Fruit fly (Drosophila melanogaster) whole organism, prepupa: ENCODE results near the gene Fst.

Source experiments
- CG10631 ChIP-seq: fragments of 200-800 bp; sonication (Bioruptor generic); optimal IDR thresholded peaks from 2 replicates; lab custom pipeline; 2016; ENCODE audit warnings: missing biosample characterization, missing genetic modification characterization
- CG10669 ChIP-seq: fragments of 200-800 bp; sonication (Bioruptor generic); optimal IDR thresholded peaks from 3 replicates; lab custom pipeline; 2018; ENCODE audit warnings: missing biosample characterization, mild to moderate bottlenecking, missing genetic modification characterization, moderate library complexity
- CG11294 ChIP-seq: fragments of 200-800 bp; sonication (Bioruptor generic); IDR thresholded peaks from 2 replicates; pipeline ENCODE4 v1.3.6; 2022; ENCODE audit warnings: missing biosample characterization, missing genetic modification characterization
- CG11762 ChIP-seq: fragments of 200-800 bp; sonication (Bioruptor generic); optimal IDR thresholded peaks from 3 replicates; lab custom pipeline; 2016; ENCODE audit warnings: missing biosample characterization, missing genetic modification characterization; ENCODE audit not compliant: insufficient read depth
- CG15336 ChIP-seq: fragments of 200-800 bp; sonication (Bioruptor generic); IDR thresholded peaks from 2 replicates; pipeline ENCODE4 v1.3.6; 2022; ENCODE audit warnings: missing biosample characterization, missing genetic modification characterization
- CG1621 ChIP-seq: fragments of 200-800 bp; sonication (Bioruptor generic); optimal IDR thresholded peaks from 3 replicates; lab custom pipeline; 2018; ENCODE audit warnings: missing biosample characterization, mild to moderate bottlenecking, missing genetic modification characterization
- CG3032 ChIP-seq: fragments of 200-800 bp; optimal IDR thresholded peaks from 2 replicates; lab custom pipeline; 2019; ENCODE audit warnings: missing biosample characterization, mild to moderate bottlenecking, missing genetic modification characterization, moderate library complexity
- CG31627 ChIP-seq: fragments of 200-800 bp; sonication (Bioruptor generic); optimal IDR thresholded peaks from 3 replicates; lab custom pipeline; 2016; ENCODE audit warnings: missing biosample characterization, missing genetic modification characterization
- CG4318 ChIP-seq: fragments of 200-800 bp; sonication (Bioruptor generic); optimal IDR thresholded peaks from 3 replicates; lab custom pipeline; 2017; ENCODE audit warnings: missing biosample characterization, mild to moderate bottlenecking, missing genetic modification characterization
- CG6163 ChIP-seq: fragments of 200-800 bp; sonication (Bioruptor generic); IDR thresholded peaks from 3 replicates; pipeline ENCODE4 v1.3.6; 2022; ENCODE audit warnings: missing biosample characterization, missing genetic modification characterization
- CG6276 ChIP-seq: fragments of 200-800 bp; sonication (Bioruptor generic); optimal IDR thresholded peaks from 2 replicates; lab custom pipeline; 2017; ENCODE audit warnings: missing biosample characterization, mild to moderate bottlenecking, missing genetic modification characterization
- CG6808 ChIP-seq: fragments of 200-800 bp; sonication (Bioruptor generic); optimal IDR thresholded peaks from 3 replicates; lab custom pipeline; 2017; ENCODE audit warnings: missing biosample characterization, missing genetic modification characterization, mild to moderate bottlenecking, moderate library complexity, missing genetic modification reagents
- CG6854 ChIP-seq: fragments of 200-800 bp; sonication (Bioruptor generic); optimal IDR thresholded peaks from 2 replicates; lab custom pipeline; 2017; ENCODE audit warnings: missing biosample characterization, mild to moderate bottlenecking, missing genetic modification characterization
- CG7368 ChIP-seq: fragments of 200-800 bp; sonication (Bioruptor generic); optimal IDR thresholded peaks from 3 replicates; lab custom pipeline; 2016; ENCODE audit warnings: missing biosample characterization, missing genetic modification characterization
- CG8119 ChIP-seq: fragments of 200-800 bp; sonication (Bioruptor generic); IDR thresholded peaks from 3 replicates; pipeline ENCODE4 v1.3.6; 2022; ENCODE audit warnings: missing biosample characterization, missing genetic modification characterization
- CG8319 ChIP-seq: fragments of 200-800 bp; sonication (Bioruptor generic); optimal IDR thresholded peaks from 3 replicates; lab custom pipeline; 2016; ENCODE audit warnings: missing biosample characterization, missing genetic modification characterization
- CG8632 ChIP-seq: fragments of 200-800 bp; sonication (Bioruptor generic); optimal IDR thresholded peaks from 3 replicates; lab custom pipeline; 2016; ENCODE audit warnings: missing biosample characterization, missing genetic modification characterization
- CG9139 ChIP-seq: fragments of 200-800 bp; sonication (Bioruptor generic); optimal IDR thresholded peaks from 3 replicates; lab custom pipeline; 2017; ENCODE audit warnings: missing biosample characterization, mild to moderate bottlenecking, missing genetic modification characterization
- Eip75B ChIP-seq: fragments of 200-800 bp; sonication (Bioruptor generic); optimal IDR thresholded peaks from 3 replicates; lab custom pipeline; 2016; ENCODE audit warnings: missing biosample characterization, missing genetic modification characterization
- Eip78C ChIP-seq: fragments of 200-800 bp; sonication (Bioruptor generic); peaks from one replicate; lab custom pipeline; 2016; ENCODE audit warnings: missing biosample characterization, missing genetic modification characterization
- Ets21C ChIP-seq: fragments of 200-800 bp; sonication (Bioruptor generic); optimal IDR thresholded peaks from 3 replicates; lab custom pipeline; 2016; ENCODE audit warnings: missing biosample characterization, missing genetic modification characterization
- Ets96B ChIP-seq: fragments of 200-800 bp; optimal IDR thresholded peaks from 2 replicates; lab custom pipeline; 2019; ENCODE audit warnings: missing biosample characterization, mild to moderate bottlenecking, missing genetic modification characterization, moderate library complexity
- Gug ChIP-seq: fragments of 200-800 bp; sonication (Bioruptor generic); IDR thresholded peaks from 2 replicates; pipeline ENCODE4 v1.3.6; 2022; ENCODE audit warnings: missing biosample characterization, missing genetic modification characterization
- Hr39 ChIP-seq: fragments of 200-800 bp; sonication (Bioruptor generic); optimal IDR thresholded peaks from 2 replicates; lab custom pipeline; 2016; ENCODE audit warnings: missing biosample characterization, missing genetic modification characterization
- Lpt ChIP-seq: fragments of 200-800 bp; sonication (Bioruptor generic); optimal IDR thresholded peaks from 3 replicates; lab custom pipeline; 2016; ENCODE audit warnings: missing biosample characterization, missing genetic modification characterization
- Met ChIP-seq: fragments of 200-800 bp; sonication (Bioruptor generic); optimal IDR thresholded peaks from 3 replicates; lab custom pipeline; 2016; ENCODE audit warnings: missing biosample characterization, missing genetic modification characterization
- OdsH ChIP-seq: fragments of 200-800 bp; sonication (Bioruptor generic); optimal IDR thresholded peaks from 3 replicates; lab custom pipeline; 2016; ENCODE audit warnings: missing biosample characterization, missing genetic modification characterization
- Sox102F ChIP-seq: fragments of 200-800 bp; sonication (Bioruptor generic); optimal IDR thresholded peaks from 2 replicates; lab custom pipeline; 2016; ENCODE audit warnings: missing biosample characterization, mild to moderate bottlenecking, missing genetic modification characterization
- Sox15 ChIP-seq: fragments of 200-800 bp; sonication (Bioruptor generic); optimal IDR thresholded peaks from 3 replicates; lab custom pipeline; 2016; ENCODE audit warnings: missing biosample characterization, missing genetic modification characterization
- achi ChIP-seq: fragments of 200-800 bp; sonication (Bioruptor generic); optimal IDR thresholded peaks from 3 replicates; lab custom pipeline; 2016; ENCODE audit warnings: missing biosample characterization, missing genetic modification characterization
- acj6 ChIP-seq: fragments of 200-800 bp; sonication (Bioruptor generic); optimal IDR thresholded peaks from 3 replicates; lab custom pipeline; 2016; ENCODE audit warnings: missing biosample characterization, missing genetic modification characterization
- dac ChIP-seq: fragments of 200-800 bp; sonication (Bioruptor generic); optimal IDR thresholded peaks from 2 replicates; lab custom pipeline; 2017; ENCODE audit warnings: missing biosample characterization, mild to moderate bottlenecking, missing genetic modification characterization
- dsx ChIP-seq: fragments of 200-800 bp; optimal IDR thresholded peaks from 3 replicates; lab custom pipeline; 2019; ENCODE audit warnings: missing biosample characterization, mild to moderate bottlenecking, missing genetic modification characterization, moderate library complexity; ENCODE audit not compliant: poor library complexity, severe bottlenecking
- eg ChIP-seq: fragments of 200-800 bp; sonication (Bioruptor generic); IDR thresholded peaks from 3 replicates; pipeline ENCODE4 v1.3.6; 2022; ENCODE audit warnings: missing biosample characterization, missing genetic modification characterization
- esn ChIP-seq: fragments of 200-800 bp; sonication (Bioruptor generic); optimal IDR thresholded peaks from 2 replicates; lab custom pipeline; 2016; ENCODE audit warnings: missing biosample characterization, mild to moderate bottlenecking, missing genetic modification characterization, moderate library complexity
- fd59A ChIP-seq: fragments of 200-800 bp; sonication (Bioruptor generic); optimal IDR thresholded peaks from 2 replicates; lab custom pipeline; 2017; ENCODE audit warnings: missing biosample characterization, mild to moderate bottlenecking, missing genetic modification characterization, missing genetic modification reagents
- fkh ChIP-seq: fragments of 200-800 bp; sonication (Bioruptor generic); optimal IDR thresholded peaks from 3 replicates; lab custom pipeline; 2017; ENCODE audit warnings: missing biosample characterization, mild to moderate bottlenecking, missing genetic modification characterization, moderate library complexity
- lz ChIP-seq: fragments of 200-800 bp; sonication (Bioruptor generic); optimal IDR thresholded peaks from 3 replicates; lab custom pipeline; 2016; ENCODE audit warnings: missing biosample characterization, missing genetic modification characterization
- net ChIP-seq: fragments of 200-800 bp; sonication (Bioruptor generic); optimal IDR thresholded peaks from 3 replicates; lab custom pipeline; 2016; ENCODE audit warnings: missing biosample characterization, missing genetic modification characterization
- ss ChIP-seq, 2 experiments: fragments of 200-800 bp; sonication (Bioruptor generic); optimal IDR thresholded peaks; 2 replicates in 1 of 2; 3 replicates in 1 of 2; lab custom pipeline; 2017 to 2018; ENCODE audit warnings: mild to moderate bottlenecking in 2 of 2, missing biosample characterization in 2 of 2, missing genetic modification characterization in 2 of 2, moderate library complexity in 1 of 2
- vri ChIP-seq: fragments of 200-800 bp; sonication (Bioruptor generic); optimal IDR thresholded peaks from 3 replicates; lab custom pipeline; 2016; ENCODE audit warnings: missing biosample characterization, mild to moderate bottlenecking, missing genetic modification characterization

The Fst gene

DNA sequence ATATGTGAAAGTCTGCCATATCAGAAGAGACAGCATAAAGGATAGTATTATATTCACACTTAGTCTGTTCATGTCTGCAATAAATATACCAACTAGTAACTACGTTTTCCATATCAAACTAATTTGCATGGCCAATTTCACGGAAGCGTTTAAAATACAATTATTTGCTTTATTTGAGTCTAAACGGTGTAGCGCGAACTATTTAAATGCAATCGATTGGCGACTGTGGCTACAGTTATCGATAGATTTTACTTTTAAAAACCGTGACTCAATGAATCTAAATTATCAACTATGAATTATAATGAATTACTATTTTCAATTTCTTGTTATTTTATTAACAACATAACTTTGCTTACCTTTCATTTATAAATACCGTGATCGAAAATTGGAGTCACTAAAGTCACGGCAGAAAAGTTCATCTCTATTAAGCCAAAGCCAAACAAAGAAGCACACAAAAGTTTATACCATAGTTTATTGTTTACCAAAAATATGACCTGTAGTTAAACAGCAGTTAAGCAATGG lies 19.0 kb downstream of the Fst start, which contains the start of the genes CG9427 and CG8319 (continued):
- peak; percentile 55 for TF ChIP-seq Hr39 (GFP tag; lab: Kevin White, UChicago)
- TF ChIP-seq Gug (GFP tag; lab: Robert Waterston, UW) = no peak
- no peak for TF ChIP-seq Sox15 (GFP tag; lab: Kevin White, UChicago)
- peak; percentile 80 for TF ChIP-seq esn (GFP tag; lab: Kevin White, UChicago)
- peak; percentile 29; the same call in 2 of the 3 replicates for TF ChIP-seq CG6163

dm6 chr3R:9626266-9626665 lies 19.7 kb downstream of the Fst start:
- TF ChIP-seq Eip78C (GFP tag; lab: Kevin White, UChicago) = peak; percentile 14
- peak; percentile 6 for TF ChIP-seq CG6854 (GFP tag; lab: Kevin White, UChicago)
- TF ChIP-seq CG11762 (GFP tag; lab: Kevin White, UChicago) = no peak
- TF ChIP-seq, all 60 proteins: peak for 2

DNA sequence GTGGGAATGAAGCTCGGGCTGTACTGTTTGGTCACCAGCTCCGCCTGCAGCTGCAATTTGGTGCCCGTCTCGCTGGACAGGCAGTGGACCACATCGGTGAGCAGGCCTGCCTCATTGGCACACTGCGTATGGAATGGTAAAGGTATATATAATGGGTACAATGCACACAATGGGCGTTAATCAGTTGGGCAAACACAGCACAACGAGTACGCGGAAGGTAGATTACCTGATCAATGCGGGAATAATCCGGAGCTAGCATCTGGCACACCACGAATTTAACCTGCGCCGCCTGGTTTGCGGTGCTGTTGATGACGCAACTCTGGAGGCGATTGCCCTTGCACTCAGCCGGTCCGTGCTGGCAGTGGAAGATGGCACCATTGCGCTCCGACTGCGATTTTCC lies 20.5 kb downstream of the Fst start:
- TF ChIP-seq CG6163 (peak; percentile 31; the same call in 1 of the 3 replicates), CG15336 (GFP tag; lab: Robert Waterston, UW) (0 out of 2 replicates have a peak, but pooled peaks have one; percentile 22), vri (GFP tag; lab: Kevin White, UChicago) (peak; percentile 52), CG7368 (GFP tag; lab: Kevin White, UChicago) (no peak), CG10631 (GFP tag; lab: Kevin White, UChicago) (no peak), Eip75B (no peak), fkh (GFP tag; lab: Kevin White, UChicago) (peak; percentile 17), CG1621 (tag; lab: Kevin White, UChicago) (peak; percentile 56)

- TF ChIP-seq OdsH (GFP tag; lab: Kevin White, UChicago) (no peak), CG8319 (no peak), fd59A (GFP tag; lab: Kevin White, UChicago) (no peak), CG11294 (GFP tag; lab: Robert Waterston, UW) (no peak), CG9139 (GFP tag; lab: Kevin White, UChicago) (no peak), CG11762 (GFP tag; lab: Kevin White, UChicago) (no peak), Sox102F (GFP tag; lab: Kevin White, UChicago) (no peak), CG8632 (GFP tag; lab: Kevin White, UChicago) (no peak), CG6163 (no peak), net (GFP tag; lab: Kevin White, UChicago) (no peak), Ets96B (tag; lab: Kevin White, UChicago) (no peak), Hr39 (GFP tag; lab: Kevin White, UChicago) (no peak), CG8119 (GFP tag; lab: Robert Waterston, UW) (no peak), Ets21C (GFP tag; lab: Kevin White, UChicago) (no peak), CG6276 (GFP tag; lab: Kevin White, UChicago) (no peak), Met (no peak), dac (no peak)
These were observed 25.7 kb downstream of the Fst start for dm6 chr3R:9620278-9620677.

dm6 chr3R:9618331-9618730 lies 27.6 kb downstream of the Fst start:
- TF ChIP-seq lz (GFP tag; lab: Kevin White, UChicago) (peak; percentile 45), dsx (GFP tag; lab: Kevin White, UChicago) (peak; percentile 29), CG8632 (GFP tag; lab: Kevin White, UChicago) (peak; percentile 34), CG10669 (GFP tag; lab: Kevin White, UChicago) (peak; percentile 50), achi (GFP tag; lab: Kevin White, UChicago) (peak; percentile 55), CG8319 (peak; percentile 34), Lpt (peak; percentile 76), esn (GFP tag; lab: Kevin White, UChicago) (peak; percentile 46), vri (GFP tag; lab: Kevin White, UChicago) (no peak), OdsH (GFP tag; lab: Kevin White, UChicago) (peak; percentile 75), CG3032 (tag; lab: Kevin White, UChicago) (peak; percentile 35), Eip78C (GFP tag; lab: Kevin White, UChicago) (peak; percentile 94), ss (GFP tag; optimal IDR thresholded peaks at IDR 0.05; lab: Kevin White, UChicago) (no peak), CG31627 (peak; percentile 56), Met (peak; percentile 37), CG4318 (no peak), Hr39 (GFP tag; lab: Kevin White, UChicago) (peak; percentile 53), CG6808 (GFP tag; lab: Kevin White, UChicago) (peak; percentile 53), acj6 (GFP tag; lab: Kevin White, UChicago) (peak; percentile 62), Ets21C (GFP tag; lab: Kevin White, UChicago) (no peak), CG10631 (GFP tag; lab: Kevin White, UChicago) (peak; percentile 61), Eip75B (peak; percentile 38), CG6276 (GFP tag; lab: Kevin White, UChicago) (peak; percentile 80), eg (GFP tag; lab: Robert Waterston, UW) (peak; percentile 96)
